Worm (Caenorhabditis elegans) whole organism, late embryonic: ENCODE data around the gene C45B11.2.

ENCODE experiments used
- Y22D7AL.16 ChIP-seq: sonication (generic microtip); optimal IDR thresholded peaks from 2 replicates; lab custom pipeline; 2016; ENCODE audit warnings: missing genetic modification characterization, missing compliant biosample characterization
- ama-1 ChIP-seq: fragments of 150-350 bp; optimal IDR thresholded peaks from 2 replicates; lab custom pipeline; 2014
- ceh-18 ChIP-seq: sonication (generic microtip); optimal IDR thresholded peaks from 2 replicates; lab custom pipeline; 2016; ENCODE audit warnings: missing genetic modification characterization, missing compliant biosample characterization
- ceh-22 ChIP-seq: sonication (generic microtip); optimal IDR thresholded peaks from 2 replicates; lab custom pipeline; 2017; ENCODE audit warnings: missing biosample characterization, missing genetic modification characterization
- ceh-31 ChIP-seq: sonication (generic microtip); optimal IDR thresholded peaks from 2 replicates; lab custom pipeline; 2016; ENCODE audit warnings: missing genetic modification characterization, missing compliant biosample characterization
- ceh-45 ChIP-seq: fragments of 200-800 bp; sonication (Bioruptor generic); IDR thresholded peaks from 2 replicates; pipeline ENCODE4 v1.3.6; 2022; ENCODE audit warnings: missing genetic modification reagents, missing genetic modification characterization, missing compliant biosample characterization
- ceh-48 ChIP-seq: sonication (generic microtip); optimal IDR thresholded peaks from 2 replicates; lab custom pipeline; 2016; ENCODE audit warnings: missing genetic modification characterization, inconsistent platforms, missing compliant biosample characterization
- ceh-9 ChIP-seq: sonication (generic microtip); optimal IDR thresholded peaks from 2 replicates; lab custom pipeline; 2016; ENCODE audit warnings: mild to moderate bottlenecking, missing genetic modification characterization, inconsistent platforms, missing compliant biosample characterization
- dmd-4 ChIP-seq: sonication (generic microtip); optimal IDR thresholded peaks from 2 replicates; lab custom pipeline; 2016; ENCODE audit warnings: borderline replicate concordance, missing genetic modification characterization, missing compliant biosample characterization
- elt-2 ChIP-seq: sonication (generic microtip); optimal IDR thresholded peaks from 2 replicates; lab custom pipeline; 2016; ENCODE audit warnings: missing genetic modification reagents, missing genetic modification characterization, missing compliant biosample characterization
- elt-4 ChIP-seq: sonication (generic microtip); optimal IDR thresholded peaks from 2 replicates; lab custom pipeline; 2016; ENCODE audit warnings: missing genetic modification characterization, missing compliant biosample characterization
- ets-4 ChIP-seq: sonication (generic microtip); optimal IDR thresholded peaks from 2 replicates; lab custom pipeline; 2016; ENCODE audit warnings: missing genetic modification characterization, missing compliant biosample characterization
- eyg-1 ChIP-seq: sonication (generic microtip); optimal IDR thresholded peaks from 2 replicates; lab custom pipeline; 2016; ENCODE audit warnings: missing genotype, missing genetic modification characterization, missing compliant biosample characterization
- fax-1 ChIP-seq: sonication (generic microtip); optimal IDR thresholded peaks from 2 replicates; lab custom pipeline; 2016; ENCODE audit warnings: missing genotype, missing genetic modification characterization, missing compliant biosample characterization
- gmeb-2 ChIP-seq: sonication (generic microtip); optimal IDR thresholded peaks from 2 replicates; lab custom pipeline; 2016; ENCODE audit warnings: missing genetic modification characterization, inconsistent platforms, missing compliant biosample characterization
- hlh-13 ChIP-seq: fragments of 200-800 bp; sonication (Bioruptor generic); optimal IDR thresholded peaks from 2 replicates; lab custom pipeline; 2018; ENCODE audit warnings: mild to moderate bottlenecking, missing genetic modification characterization, missing compliant biosample characterization
- hlh-15 ChIP-seq: sonication (generic microtip); optimal IDR thresholded peaks from 2 replicates; lab custom pipeline; 2016; ENCODE audit warnings: missing genetic modification characterization, missing compliant biosample characterization
- hlh-30 ChIP-seq: sonication (generic microtip); optimal IDR thresholded peaks from 2 replicates; lab custom pipeline; 2017; ENCODE audit warnings: antibody characterized with exemption, missing genetic modification characterization, missing compliant biosample characterization; ENCODE audit not compliant: insufficient read depth
- hlh-6 ChIP-seq: sonication (generic microtip); optimal IDR thresholded peaks from 2 replicates; lab custom pipeline; 2016; ENCODE audit warnings: missing genotype, missing genetic modification characterization, missing compliant biosample characterization
- hlh-8 ChIP-seq: sonication (generic microtip); optimal IDR thresholded peaks from 2 replicates; lab custom pipeline; 2016; ENCODE audit warnings: missing genotype, missing genetic modification characterization, missing compliant biosample characterization
- lim-6 ChIP-seq: sonication (generic microtip); optimal IDR thresholded peaks from 2 replicates; lab custom pipeline; 2016; ENCODE audit warnings: missing genetic modification characterization, missing compliant biosample characterization
- mec-3 ChIP-seq: sonication (generic microtip); optimal IDR thresholded peaks from 2 replicates; lab custom pipeline; 2016; ENCODE audit warnings: borderline replicate concordance, missing genetic modification characterization, missing compliant biosample characterization
- nfya-1 ChIP-seq: sonication (generic microtip); optimal IDR thresholded peaks from 2 replicates; lab custom pipeline; 2017; ENCODE audit warnings: missing genetic modification characterization, mild to moderate bottlenecking, missing compliant biosample characterization, antibody characterized with exemption, moderate library complexity
- nhr-232 ChIP-seq: sonication (generic microtip); optimal IDR thresholded peaks from 2 replicates; lab custom pipeline; 2016; ENCODE audit warnings: missing genetic modification characterization, missing compliant biosample characterization
- odd-2 ChIP-seq: sonication (generic microtip); optimal IDR thresholded peaks from 2 replicates; lab custom pipeline; 2017; ENCODE audit warnings: antibody characterized with exemption, mild to moderate bottlenecking, missing genetic modification characterization, missing compliant biosample characterization
- pag-3 ChIP-seq: sonication (generic microtip); optimal IDR thresholded peaks from 2 replicates; lab custom pipeline; 2016; ENCODE audit warnings: missing compliant biosample characterization, missing genetic modification characterization, borderline replicate concordance
- pat-9 ChIP-seq: fragments of 200-800 bp; sonication (Bioruptor generic); optimal IDR thresholded peaks from 2 replicates; lab custom pipeline; 2018; ENCODE audit warnings: mild to moderate bottlenecking, missing genetic modification characterization, moderate library complexity, missing compliant biosample characterization
- pax-1 ChIP-seq: fragments of 150-350 bp; optimal IDR thresholded peaks from 2 replicates; lab custom pipeline; 2014; ENCODE audit warnings: missing biosample characterization, missing genetic modification characterization
- pqm-1 ChIP-seq: sonication (generic microtip); optimal IDR thresholded peaks from 2 replicates; lab custom pipeline; 2016; ENCODE audit warnings: missing genetic modification characterization, missing compliant biosample characterization
- ref-2 ChIP-seq: sonication (generic microtip); optimal IDR thresholded peaks from 2 replicates; lab custom pipeline; 2016; ENCODE audit warnings: missing genetic modification characterization, missing compliant biosample characterization
- rnt-1 ChIP-seq: sonication (generic microtip); optimal IDR thresholded peaks from 2 replicates; lab custom pipeline; 2016; ENCODE audit warnings: missing genetic modification characterization, missing compliant biosample characterization
- sdc-2 ChIP-seq: sonication (generic microtip); optimal IDR thresholded peaks from 2 replicates; lab custom pipeline; 2016; ENCODE audit warnings: missing genotype, missing genetic modification characterization, missing compliant biosample characterization
- sox-2 ChIP-seq: fragments of 200-800 bp; sonication (Bioruptor generic); IDR thresholded peaks from 2 replicates; pipeline ENCODE4 v1.3.6; 2022; ENCODE audit warnings: missing genetic modification reagents, missing genetic modification characterization, missing compliant biosample characterization
- sox-4 ChIP-seq: sonication (generic microtip); optimal IDR thresholded peaks from 2 replicates; lab custom pipeline; 2017; ENCODE audit warnings: mild to moderate bottlenecking, missing genetic modification characterization, inconsistent platforms, missing compliant biosample characterization
- ttx-3 ChIP-seq: sonication (generic microtip); optimal IDR thresholded peaks from 2 replicates; lab custom pipeline; 2016; ENCODE audit warnings: missing genetic modification reagents, missing genetic modification characterization, missing compliant biosample characterization
- unc-42 ChIP-seq: sonication (generic microtip); optimal IDR thresholded peaks from 2 replicates; lab custom pipeline; 2016; ENCODE audit warnings: missing genotype, missing genetic modification characterization, missing compliant biosample characterization
- unc-55 ChIP-seq: sonication (generic microtip); optimal IDR thresholded peaks from 2 replicates; lab custom pipeline; 2017; ENCODE audit warnings: missing biosample characterization, missing genetic modification reagents, missing genetic modification characterization
- unc-86 ChIP-seq: sonication (generic microtip); optimal IDR thresholded peaks from 2 replicates; lab custom pipeline; 2016; ENCODE audit warnings: missing genetic modification characterization, missing compliant biosample characterization
- ztf-16 ChIP-seq: sonication (generic microtip); optimal IDR thresholded peaks from 2 replicates; lab custom pipeline; 2017; ENCODE audit warnings: missing genetic modification characterization, missing compliant biosample characterization

The C45B11.2 gene

ce11 chrV:11074448-11074847 lies 31.9 kb downstream of the C45B11.2 start, which contains the start of gene act-3:
Gene act-3, minus strand, starts transcription at chrV:11074498.
- TF ChIP-seq nfya-1 (tag; lab: Kevin White, UChicago) (peak; percentile 53), rnt-1 (tag; lab: Kevin White, UChicago) (peak; percentile 67), elt-4 (tag; lab: Kevin White, UChicago) (no peak), ceh-22 (tag; lab: Kevin White, UChicago) (no peak), unc-55 (GFP tag; lab: Kevin White, UChicago) (peak; percentile 27), ets-4 (no peak), gmeb-2 (no peak), ceh-18 (tag; lab: Kevin White, UChicago) (peak; percentile 92)

- TF ChIP-seq rnt-1 (tag; lab: Kevin White, UChicago) = no peak
- no peak for TF ChIP-seq Y22D7AL.16 (tag; lab: Kevin White, UChicago)
- TF ChIP-seq unc-42 (tag; lab: Kevin White, UChicago) = peak; percentile 25
- no peak for TF ChIP-seq ttx-3
- peak; percentile 31 for TF ChIP-seq ceh-31 (tag; lab: Kevin White, UChicago)
- TF ChIP-seq hlh-13 (GFP tag; lab: Kevin White, UChicago) = no peak
- no peak for TF ChIP-seq odd-2
- no peak for TF ChIP-seq ceh-9 (tag; lab: Kevin White, UChicago)
- no peak for TF ChIP-seq dmd-4 (tag; lab: Kevin White, UChicago)
- TF ChIP-seq hlh-8 = no peak
- peak; percentile 23 for TF ChIP-seq nfya-1 (tag; lab: Kevin White, UChicago)
- no peak for TF ChIP-seq eyg-1
- peak; percentile 13 for TF ChIP-seq ceh-18 (tag; lab: Kevin White, UChicago)
- TF ChIP-seq ztf-16 (tag; lab: Kevin White, UChicago) = no peak
- TF ChIP-seq elt-4 (tag; lab: Kevin White, UChicago) = peak; percentile 54
- TF ChIP-seq pqm-1 (tag; lab: Kevin White, UChicago) = no peak
- TF ChIP-seq sdc-2 = peak; percentile 26
- TF ChIP-seq pax-1 (tag; lab: Kevin White, UChicago) = no peak
- no peak for TF ChIP-seq nhr-232
- peak; percentile 14 for TF ChIP-seq ref-2
- TF ChIP-seq hlh-6 (tag; lab: Kevin White, UChicago) = peak; percentile 32
Measured at ce11 chrV:11075209-11076027, 32.9 kb downstream of the C45B11.2 start.

- TF ChIP-seq gmeb-2 (no peak), unc-55 (GFP tag; lab: Kevin White, UChicago) (no peak), ceh-18 (tag; lab: Kevin White, UChicago) (no peak), ceh-45 (GFP tag; lab: Robert Waterston, UW) (no peak), ceh-48 (tag; lab: Kevin White, UChicago) (no peak), hlh-6 (tag; lab: Kevin White, UChicago) (no peak), sox-2 (GFP tag; lab: Robert Waterston, UW) (no peak), pat-9 (tag; lab: Kevin White, UChicago) (no peak), hlh-30 (tag; lab: Kevin White, UChicago) (no peak), sox-4 (no peak), ttx-3 (no peak), fax-1 (tag; lab: Kevin White, UChicago) (no peak), mec-3 (tag; lab: Kevin White, UChicago) (no peak), nfya-1 (tag; lab: Kevin White, UChicago) (no peak), unc-86 (no peak), hlh-8 (no peak)
- TF ChIP-seq, all 69 proteins: peak for 0
Measured at ce11 chrV:11076028-11076402, 33.5 kb downstream of the C45B11.2 start.

DNA sequence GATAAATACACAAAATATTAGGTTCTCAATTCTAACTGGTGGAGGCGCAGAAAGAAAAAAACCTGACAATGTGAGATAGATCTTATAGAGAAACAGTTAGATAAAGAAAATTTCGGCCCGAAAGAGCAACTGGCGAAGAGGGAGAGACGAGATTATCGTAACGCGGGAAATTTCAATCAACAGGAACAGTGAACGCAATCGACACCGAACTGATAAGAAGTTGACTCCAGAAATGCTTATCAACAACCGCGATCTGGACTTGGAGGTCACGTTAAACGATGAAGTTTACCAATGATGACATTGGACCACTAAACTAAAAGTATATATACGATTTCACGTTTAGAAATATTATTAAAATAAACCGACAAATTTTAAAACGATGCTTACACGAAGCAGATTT lies 33.9 kb downstream of the C45B11.2 start:
- TF ChIP-seq nhr-232 (no peak), lim-6 (tag; lab: Kevin White, UChicago) (no peak), pag-3 (tag; lab: Kevin White, UChicago) (no peak), elt-2 (peak; percentile 89), dmd-4 (tag; lab: Kevin White, UChicago) (no peak), ceh-48 (tag; lab: Kevin White, UChicago) (no peak), hlh-15 (tag; lab: Kevin White, UChicago) (no peak), ama-1 (lab: Kevin White, UChicago) (peak; percentile 23)
